Worm (Caenorhabditis elegans): Measurements from ENCODE around the gene T09A5.4.

ce11 chrII:7815406-7815805 lies 30.6 kb upstream of the T09A5.4 start:
- TF ChIP-seq ama-1 (optimal IDR thresholded peaks at IDR 0.05), result no peak
- TF ChIP-seq lin-11 (tag; optimal IDR thresholded peaks at IDR 0.05), result no peak
- no peak for TF ChIP-seq hlh-30 (tag; optimal IDR thresholded peaks at IDR 0.05; ENCODE audit: insufficient read depth)
- TF ChIP-seq ets-4 (tag; optimal IDR thresholded peaks at IDR 0.05), result no peak
- TF ChIP-seq elt-2 (tag; optimal IDR thresholded peaks at IDR 0.05), result no peak
- no peak for TF ChIP-seq lim-6 (tag; optimal IDR thresholded peaks at IDR 0.05)
- peak; percentile 15 for TF ChIP-seq unc-55 (GFP tag; optimal IDR thresholded peaks at IDR 0.05)
- TF ChIP-seq fkh-10 (GFP tag; optimal IDR thresholded peaks at IDR 0.05), result no peak
